Fruit fly (Drosophila melanogaster): ENCODE results near the gene primo-1.

Gene primo-1

DNA sequence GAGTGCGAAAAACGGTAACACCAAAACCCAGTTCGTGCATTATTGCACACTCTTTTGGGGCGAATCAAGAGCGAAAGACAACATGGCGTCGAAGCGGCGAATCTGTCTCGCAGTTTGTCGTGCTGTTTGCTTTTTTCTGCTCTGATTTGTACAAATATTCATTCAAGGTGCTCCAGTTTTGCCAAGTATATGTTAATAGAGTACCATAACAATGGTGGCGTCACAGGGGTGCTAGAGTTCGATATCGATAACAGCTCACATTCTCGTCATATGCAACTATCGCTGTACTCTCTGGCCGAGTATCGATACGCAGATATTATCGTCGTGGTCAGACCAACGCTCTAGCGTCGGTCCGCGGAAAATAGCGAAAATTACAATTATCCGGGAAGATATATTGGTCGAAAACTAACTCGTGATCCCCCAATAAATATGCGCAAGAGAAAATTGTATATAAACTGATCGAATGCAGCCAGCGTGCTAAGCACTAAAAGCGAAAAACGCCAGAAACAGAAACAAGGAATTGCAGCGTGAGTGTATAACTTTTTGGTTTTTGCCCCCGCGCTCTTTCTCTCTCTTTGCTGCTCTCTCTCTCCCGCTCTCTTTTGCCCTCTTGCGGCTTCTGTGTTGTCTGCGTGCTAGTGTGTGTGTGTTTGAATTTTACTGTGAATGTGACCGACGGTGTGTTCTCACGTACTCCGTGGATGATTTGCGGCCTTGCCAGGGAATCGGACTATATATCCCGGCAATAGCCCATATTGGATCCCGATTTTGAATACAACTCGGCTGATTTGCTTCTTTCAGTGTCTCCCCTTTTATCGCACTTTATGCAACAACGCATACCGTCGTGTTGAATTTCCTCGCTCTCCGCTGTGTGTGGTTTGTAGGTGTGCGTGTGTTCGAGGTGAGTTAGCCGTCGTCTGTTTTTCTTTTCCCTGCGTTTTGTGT is 27.7 kb downstream of the primo-1 start, which contains the start of gene flfl (continued):
- TF ChIP-seq CG1529 (GFP tag; optimal IDR thresholded peaks at IDR 0.05) (no peak), CG6272 (GFP tag; IDR thresholded peaks at IDR 0.05) (no peak), CG2116 (GFP tag; optimal IDR thresholded peaks at IDR 0.05) (peak; percentile 98), CG14050 (GFP tag; IDR thresholded peaks at IDR 0.05) (no peak), CG10979 (tag; optimal IDR thresholded peaks at IDR 0.05) (no peak), ap (GFP tag; IDR thresholded peaks at IDR 0.05) (no peak), sim (GFP tag; IDR thresholded peaks at IDR 0.05) (no peak), Usf (GFP tag; optimal IDR thresholded peaks at IDR 0.05) (no peak), HLHmδ (GFP tag; optimal IDR thresholded peaks at IDR 0.05) (no peak), CG18476 (GFP tag; optimal IDR thresholded peaks at IDR 0.05) (no peak), Gug (GFP tag; IDR thresholded peaks at IDR 0.05) (no peak; the same call in 3 of the 4 replicates), CG1792 (GFP tag; optimal IDR thresholded peaks at IDR 0.05) (peak; percentile 32), wek (GFP tag; optimal IDR thresholded peaks at IDR 0.05) (no peak), bbx (GFP tag; IDR thresholded peaks at IDR 0.05; ENCODE audit: partially characterized antibody) (no peak), nom (GFP tag; optimal IDR thresholded peaks at IDR 0.05) (peak; percentile 66), zfh1 (GFP tag; IDR thresholded peaks at IDR 0.05) (no peak), CG30403 (GFP tag; optimal IDR thresholded peaks at IDR 0.05) (peak; percentile 39), slbo (GFP tag; IDR thresholded peaks at IDR 0.05) (no peak), kay (GFP tag; optimal IDR thresholded peaks at IDR 0.05) (no peak), CG13424 (tag; optimal IDR thresholded peaks at IDR 0.05) (no peak), Ravus (GFP tag; IDR thresholded peaks at IDR 0.05) (no peak), NK7.1 (GFP tag; optimal IDR thresholded peaks at IDR 0.05) (no peak), phol (tag; optimal IDR thresholded peaks at IDR 0.05) (peak; percentile 98)

DNA sequence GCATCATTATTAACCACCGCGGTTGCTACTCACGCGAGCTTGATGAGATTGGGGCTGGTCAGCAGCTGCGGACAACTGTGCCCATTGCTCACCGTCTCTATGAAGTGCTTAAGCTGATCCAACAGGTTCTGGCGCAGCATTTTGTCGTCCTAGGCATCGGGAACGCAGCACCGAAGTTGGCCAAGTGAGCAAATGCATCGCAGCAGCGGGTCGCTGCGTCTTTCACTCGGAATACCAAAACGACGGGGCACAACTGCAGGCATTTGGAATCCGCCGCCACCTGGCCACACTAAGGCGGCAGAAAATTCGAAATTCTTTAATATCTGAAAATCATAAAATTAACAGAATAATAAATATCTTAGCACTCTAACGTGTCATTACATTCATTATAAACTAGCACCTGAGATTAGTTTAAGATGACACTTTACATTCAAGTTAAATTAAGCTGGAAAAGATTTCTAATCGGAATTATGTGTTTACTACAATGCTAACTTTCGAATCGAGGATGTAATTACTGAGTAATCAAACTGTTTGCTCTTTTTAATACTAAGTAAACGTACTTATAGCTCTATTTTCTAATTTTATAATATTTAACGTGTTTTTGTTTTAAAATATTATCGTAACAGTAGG is 28.5 kb downstream of the primo-1 start:
- no peak for TF ChIP-seq prd (optimal IDR thresholded peaks at IDR 0.05)
- TF ChIP-seq prd (GFP tag; IDR thresholded peaks at IDR 0.05), result no peak
- no peak for TF ChIP-seq nmo (GFP tag; optimal IDR thresholded peaks at IDR 0.05)
- no peak for TF ChIP-seq toy (GFP tag; IDR thresholded peaks at IDR 0.05)
- peak; percentile 23 for TF ChIP-seq Lhr (GFP tag; optimal IDR thresholded peaks at IDR 0.05)
- no peak for TF ChIP-seq bowl (GFP tag; IDR thresholded peaks at IDR 0.05)
- TF ChIP-seq CG9932 (GFP tag; IDR thresholded peaks at IDR 0.05), result no peak
- no peak for TF ChIP-seq CG12659 (GFP tag; optimal IDR thresholded peaks at IDR 0.05)
- TF ChIP-seq zen (tag; optimal IDR thresholded peaks at IDR 0.05), result no peak
- no peak for TF ChIP-seq cad (GFP tag; optimal IDR thresholded peaks at IDR 0.05)
- TF ChIP-seq Dp (GFP tag; optimal IDR thresholded peaks at IDR 0.05), result peak; percentile 89
- no peak for TF ChIP-seq CG15696 (tag; optimal IDR thresholded peaks at IDR 0.05)
- TF ChIP-seq ci (GFP tag; IDR thresholded peaks at IDR 0.05), result peak; percentile 41; the same call in 1 of the 3 replicates
- TF ChIP-seq nom (GFP tag; optimal IDR thresholded peaks at IDR 0.05), result peak; percentile 33
- no peak for TF ChIP-seq unc-4 (GFP tag; IDR thresholded peaks at IDR 0.05; ENCODE audit: partially characterized antibody)
- no peak for TF ChIP-seq Ravus (GFP tag; IDR thresholded peaks at IDR 0.05)
- no peak for TF ChIP-seq run (tag; optimal IDR thresholded peaks at IDR 0.05)
- TF ChIP-seq D19A (tag; optimal IDR thresholded peaks at IDR 0.05), result no peak
- no peak for TF ChIP-seq CG43689 (GFP tag; IDR thresholded peaks at IDR 0.05)
- TF ChIP-seq Hsf (GFP tag; optimal IDR thresholded peaks at IDR 0.05), result no peak
- TF ChIP-seq CG13624 (GFP tag; optimal IDR thresholded peaks at IDR 0.05), result no peak
- TF ChIP-seq Rx (GFP tag; IDR thresholded peaks at IDR 0.05), result no peak
- no peak for TF ChIP-seq Chrac-16 (GFP tag; optimal IDR thresholded peaks at IDR 0.05)
- no peak for TF ChIP-seq eve (GFP tag; optimal IDR thresholded peaks at IDR 0.05)
- TF ChIP-seq sna (GFP tag; IDR thresholded peaks at IDR 0.05; ENCODE audit: partially characterized antibody), result no peak
- TF ChIP-seq CG14860 (GFP tag; IDR thresholded peaks at IDR 0.05; ENCODE audit: partially characterized antibody), result no peak
- TF ChIP-seq CG4617 (GFP tag; optimal IDR thresholded peaks at IDR 0.05; ENCODE audit: borderline replicate concordance), result peak; percentile 38
- no peak for TF ChIP-seq ara (GFP tag; IDR thresholded peaks at IDR 0.05)
